Fruit fly (Drosophila melanogaster) whole organism, adult: ENCODE data around the gene Rhau.

Experiments used
- CG11617 ChIP-seq: fragments of 200-800 bp; sonication (Bioruptor generic); optimal IDR thresholded peaks from 2 replicates; lab custom pipeline; 2017; ENCODE audit warnings: mild to moderate bottlenecking, missing biosample characterization, missing genetic modification reagents, missing genetic modification characterization
- CG12768 ChIP-seq: fragments of 200-800 bp; sonication (Bioruptor generic); optimal IDR thresholded peaks from 2 replicates; lab custom pipeline; 2017; ENCODE audit warnings: missing biosample characterization, missing genetic modification characterization, mild to moderate bottlenecking, moderate library complexity, missing genetic modification reagents
- CG14711 ChIP-seq: fragments of 200-800 bp; sonication (Bioruptor generic); optimal IDR thresholded peaks from 2 replicates; lab custom pipeline; 2018; ENCODE audit warnings: missing biosample characterization, mild to moderate bottlenecking, missing genetic modification characterization, moderate library complexity
- CG1620 ChIP-seq: fragments of 200-800 bp; sonication (Bioruptor generic); optimal IDR thresholded peaks from 2 replicates; lab custom pipeline; 2016; ENCODE audit warnings: missing biosample characterization, missing genetic modification characterization
- CG33017 ChIP-seq: fragments of 200-800 bp; sonication (Bioruptor generic); optimal IDR thresholded peaks from 2 replicates; lab custom pipeline; 2018; ENCODE audit warnings: missing biosample characterization, mild to moderate bottlenecking, missing genetic modification characterization, moderate library complexity
- CG5204 ChIP-seq: fragments of 200-800 bp; sonication (Bioruptor generic); optimal IDR thresholded peaks from 2 replicates; lab custom pipeline; 2016; ENCODE audit warnings: missing biosample characterization, missing genetic modification characterization
- CG7045 ChIP-seq: fragments of 200-800 bp; sonication (Bioruptor generic); optimal IDR thresholded peaks from 2 replicates; lab custom pipeline; 2017; ENCODE audit warnings: missing biosample characterization, mild to moderate bottlenecking, missing genetic modification characterization
- CG7101 ChIP-seq: fragments of 200-800 bp; sonication (Bioruptor generic); optimal IDR thresholded peaks from 2 replicates; lab custom pipeline; 2018; ENCODE audit warnings: missing biosample characterization, mild to moderate bottlenecking, missing genetic modification characterization, moderate library complexity
- Clk ChIP-seq: fragments of 200-800 bp; sonication (Bioruptor generic); optimal IDR thresholded peaks from 2 replicates; lab custom pipeline; 2017; ENCODE audit warnings: missing biosample characterization, missing genetic modification characterization
- Crg-1 ChIP-seq: fragments of 200-800 bp; sonication (Bioruptor generic); optimal IDR thresholded peaks from 2 replicates; lab custom pipeline; 2016; ENCODE audit warnings: missing biosample characterization, missing genetic modification characterization
- Hr96 ChIP-seq: fragments of 200-800 bp; sonication (Bioruptor generic); optimal IDR thresholded peaks from 2 replicates; lab custom pipeline; 2016; ENCODE audit warnings: missing biosample characterization, missing genetic modification characterization
- Mnt ChIP-seq: fragments of 200-800 bp; sonication (Bioruptor generic); optimal IDR thresholded peaks from 2 replicates; lab custom pipeline; 2016; ENCODE audit warnings: missing biosample characterization, mild to moderate bottlenecking, missing genetic modification characterization
- bab1 ChIP-seq: fragments of 200-800 bp; sonication (Bioruptor generic); optimal IDR thresholded peaks from 3 replicates; lab custom pipeline; 2019; ENCODE audit warnings: missing biosample characterization, mild to moderate bottlenecking, missing genetic modification characterization, moderate library complexity
- cic ChIP-seq: fragments of 200-800 bp; sonication (Bioruptor generic); optimal IDR thresholded peaks from 2 replicates; lab custom pipeline; 2017; ENCODE audit warnings: missing biosample characterization, mild to moderate bottlenecking, missing genetic modification characterization, moderate library complexity
- cnc ChIP-seq, 2 experiments: fragments of >200 bp; optimal IDR thresholded peaks; 2 replicates each; lab custom pipeline; 2017
- kay ChIP-seq: fragments of 200-800 bp; sonication (Bioruptor generic); peaks from one replicate; lab custom pipeline; 2016; ENCODE audit warnings: missing biosample characterization, missing genetic modification characterization, borderline replicate concordance
- ovo ChIP-seq: fragments of 200-800 bp; sonication (Bioruptor generic); optimal IDR thresholded peaks from 2 replicates; lab custom pipeline; 2016; ENCODE audit warnings: missing biosample characterization, missing genetic modification characterization
- pad ChIP-seq: fragments of 200-800 bp; sonication (Bioruptor generic); optimal IDR thresholded peaks from 3 replicates; lab custom pipeline; 2017; ENCODE audit warnings: missing biosample characterization, missing genetic modification characterization, mild to moderate bottlenecking, moderate library complexity, missing genetic modification reagents
- tj ChIP-seq: fragments of 200-800 bp; sonication (Bioruptor generic); optimal IDR thresholded peaks from 3 replicates; lab custom pipeline; 2017; ENCODE audit warnings: missing biosample characterization, mild to moderate bottlenecking, missing genetic modification characterization, moderate library complexity
- toe ChIP-seq: fragments of 200-800 bp; sonication (Bioruptor generic); optimal IDR thresholded peaks from 2 replicates; lab custom pipeline; 2016; ENCODE audit warnings: missing biosample characterization, missing genetic modification characterization

Rhau gene

dm6 chr2L:20716712-20717111, 41.1 kb downstream of the Rhau start:
- TF ChIP-seq CG5204 (GFP tag; lab: Kevin White, UChicago) (no peak), pad (GFP tag; lab: Kevin White, UChicago) (no peak), Crg-1 (GFP tag; lab: Kevin White, UChicago) (no peak), ovo (GFP tag; lab: Kevin White, UChicago) (no peak)

- TF ChIP-seq Crg-1 (GFP tag; lab: Kevin White, UChicago) (no peak), Mnt (peak; percentile 27), CG12768 (GFP tag; lab: Kevin White, UChicago) (peak; percentile 14), bab1 (GFP tag; lab: Kevin White, UChicago) (peak; percentile 8), toe (GFP tag; lab: Kevin White, UChicago) (no peak), cic (GFP tag; lab: Kevin White, UChicago) (peak; percentile 77), CG14711 (no peak), ovo (GFP tag; lab: Kevin White, UChicago) (peak; percentile 89), CG33017 (tag; lab: Kevin White, UChicago) (no peak), Clk (GFP tag; lab: Kevin White, UChicago) (no peak), pad (GFP tag; lab: Kevin White, UChicago) (no peak), tj (GFP tag; lab: Kevin White, UChicago) (peak; percentile 13), Hr96 (GFP tag; lab: Kevin White, UChicago) (peak; percentile 3)
These were observed 41.7 kb downstream of the Rhau start for dm6 chr2L:20716077-20716476.

- TF ChIP-seq Clk (GFP tag; lab: Kevin White, UChicago) = no peak
- TF ChIP-seq cnc (optimal IDR thresholded peaks at IDR 0.05; lab: Kevin White, UChicago) = no peak
- no peak for TF ChIP-seq CG1620 (GFP tag; lab: Kevin White, UChicago)
- TF ChIP-seq CG33017 (tag; lab: Kevin White, UChicago) = peak; percentile 40
- TF ChIP-seq CG12768 (GFP tag; lab: Kevin White, UChicago) = peak; percentile 35
- no peak for TF ChIP-seq pad (GFP tag; lab: Kevin White, UChicago)
- peak; percentile 22 for TF ChIP-seq CG14711
- peak; percentile 56 for TF ChIP-seq cic (GFP tag; lab: Kevin White, UChicago)
- no peak for TF ChIP-seq ovo (GFP tag; lab: Kevin White, UChicago)
- TF ChIP-seq CG11617 (GFP tag; lab: Kevin White, UChicago) = no peak
- peak; percentile 49 for TF ChIP-seq Mnt
- no peak for TF ChIP-seq Crg-1 (GFP tag; lab: Kevin White, UChicago)
- TF ChIP-seq toe (GFP tag; lab: Kevin White, UChicago) = peak; percentile 10
- peak; percentile 49 for TF ChIP-seq CG7045 (GFP tag; lab: Kevin White, UChicago)
- no peak for TF ChIP-seq CG5204 (GFP tag; lab: Kevin White, UChicago)
- peak; percentile 1 for TF ChIP-seq bab1 (GFP tag; lab: Kevin White, UChicago)
- no peak for TF ChIP-seq CG7101 (tag; lab: Kevin White, UChicago)
- no peak for TF ChIP-seq tj (GFP tag; lab: Kevin White, UChicago)
- peak; percentile 31 for TF ChIP-seq Hr96 (GFP tag; lab: Kevin White, UChicago)
- peak; percentile 73 for TF ChIP-seq kay (GFP tag; lab: Kevin White, UChicago)
These were observed 43.0 kb downstream of the Rhau start, which contains the start of gene Hr38 for dm6 chr2L:20714468-20715404. Gene Hr38, minus strand, starts transcription at chr2L:20714588.

dm6 chr2L:20705869-20706368, 51.9 kb downstream of the Rhau start:
- TF ChIP-seq ovo (GFP tag; lab: Kevin White, UChicago) (no peak), pad (GFP tag; lab: Kevin White, UChicago) (no peak), Crg-1 (GFP tag; lab: Kevin White, UChicago) (no peak), CG7045 (GFP tag; lab: Kevin White, UChicago) (no peak), cnc (optimal IDR thresholded peaks at IDR 0.05; lab: Kevin White, UChicago) (no peak)
